Worm (Caenorhabditis elegans) whole organism, L1 larva: Measurements from ENCODE around the gene Y47D3A.20.

Experiments
- C04F5.9 ChIP-seq: sonication (generic microtip); optimal IDR thresholded peaks from 2 replicates; lab custom pipeline; 2016; ENCODE audit warnings: missing genetic modification characterization, missing compliant biosample characterization
- C16A3.4 ChIP-seq: fragments of 150-350 bp; optimal IDR thresholded peaks from 2 replicates; lab custom pipeline; 2014; ENCODE audit warnings: missing biosample characterization, missing genetic modification characterization
- C34B4.2 ChIP-seq: sonication (generic microtip); optimal IDR thresholded peaks from 2 replicates; lab custom pipeline; 2017; ENCODE audit warnings: mild to moderate bottlenecking, missing genetic modification characterization, missing compliant biosample characterization
- F16B12.6 ChIP-seq: fragments of 150-350 bp; optimal IDR thresholded peaks from 2 replicates; lab custom pipeline; 2014; ENCODE audit warnings: missing biosample characterization, missing genetic modification characterization
- ama-1 ChIP-seq: fragments of 150-350 bp; optimal IDR thresholded peaks from 2 replicates; lab custom pipeline; 2014
- ceh-63 ChIP-seq: fragments of 200-800 bp; sonication (Bioruptor generic); optimal IDR thresholded peaks from 2 replicates; lab custom pipeline; 2018; ENCODE audit warnings: mild to moderate bottlenecking, missing genetic modification characterization, missing compliant biosample characterization
- ceh-8 ChIP-seq: fragments of 200-800 bp; sonication (Bioruptor generic); optimal IDR thresholded peaks from 2 replicates; lab custom pipeline; 2018; ENCODE audit warnings: mild to moderate bottlenecking, missing genetic modification characterization, moderate library complexity, missing compliant biosample characterization
- ceh-88 ChIP-seq: fragments of 200-800 bp; sonication (Bioruptor generic); IDR thresholded peaks from 2 replicates; pipeline ENCODE4 v1.3.6; 2022; ENCODE audit warnings: missing genetic modification characterization, missing compliant biosample characterization
- ces-1 ChIP-seq: fragments of 150-350 bp; optimal IDR thresholded peaks from 2 replicates; lab custom pipeline; 2014; ENCODE audit warnings: missing biosample characterization, missing genetic modification reagents, missing genetic modification characterization
- dpl-1 ChIP-seq, 3 experiments: fragments of 150-350 bp in 2 of 3; sonication (generic microtip) in 1 of 3; optimal IDR thresholded peaks; 2 replicates each; lab custom pipeline; 2014 to 2017; ENCODE audit warnings: missing biosample characterization in 3 of 3, missing genetic modification characterization in 3 of 3, missing genetic modification reagents in 3 of 3
- dsc-1 ChIP-seq: sonication (generic microtip); optimal IDR thresholded peaks from 2 replicates; lab custom pipeline; 2016; ENCODE audit warnings: mild to moderate bottlenecking, missing genetic modification characterization, missing compliant biosample characterization
- efl-1 ChIP-seq, 4 experiments: fragments of 150-350 bp; optimal IDR thresholded peaks in 3 of 4; peaks in 1 of 4; 1 replicate in 1 of 4; 2 replicates in 3 of 4; lab custom pipeline; 2014; ENCODE audit warnings: missing biosample characterization in 2 of 4, missing genetic modification characterization in 2 of 4, missing genetic modification reagents in 2 of 4
- efl-3 ChIP-seq: fragments of 200-800 bp; sonication (Bioruptor generic); optimal IDR thresholded peaks from 2 replicates; lab custom pipeline; 2018; ENCODE audit warnings: mild to moderate bottlenecking, missing genetic modification characterization, missing compliant biosample characterization
- egl-13 ChIP-seq: sonication (generic microtip); optimal IDR thresholded peaks from 2 replicates; lab custom pipeline; 2016; ENCODE audit warnings: missing genotype, missing genetic modification reagents, missing genetic modification characterization, missing compliant biosample characterization
- elt-2 ChIP-seq: sonication (generic microtip); optimal IDR thresholded peaks from 2 replicates; lab custom pipeline; 2016; ENCODE audit warnings: missing genetic modification characterization, mild to moderate bottlenecking, inconsistent platforms, missing compliant biosample characterization, missing genetic modification reagents
- fkh-8 ChIP-seq: sonication (generic microtip); optimal IDR thresholded peaks from 2 replicates; lab custom pipeline; 2016; ENCODE audit warnings: mild to moderate bottlenecking, missing genetic modification characterization, missing compliant biosample characterization
- hlh-4 ChIP-seq: sonication (generic microtip); optimal IDR thresholded peaks from 2 replicates; lab custom pipeline; 2016; ENCODE audit warnings: mild to moderate bottlenecking, missing genetic modification characterization, missing compliant biosample characterization
- hpl-2 ChIP-seq: fragments of 150-350 bp; optimal IDR thresholded peaks from 2 replicates; lab custom pipeline; 2014; ENCODE audit warnings: missing biosample characterization, missing genetic modification reagents, missing genetic modification characterization
- irx-1 ChIP-seq: sonication (generic microtip); optimal IDR thresholded peaks from 2 replicates; lab custom pipeline; 2016; ENCODE audit warnings: missing genetic modification characterization, missing compliant biosample characterization
- lin-14 ChIP-seq: fragments of 200-800 bp; sonication (Bioruptor generic); optimal IDR thresholded peaks from 2 replicates; lab custom pipeline; 2018; ENCODE audit warnings: mild to moderate bottlenecking, missing genetic modification characterization, moderate library complexity, missing compliant biosample characterization
- lin-35 ChIP-seq, 2 experiments: fragments of 150-350 bp; optimal IDR thresholded peaks; 2 replicates each; lab custom pipeline; 2014; ENCODE audit warnings: missing biosample characterization in 2 of 2, missing genetic modification characterization in 2 of 2, missing genetic modification reagents in 2 of 2
- lin-39 ChIP-seq: fragments of 150-350 bp; optimal IDR thresholded peaks from 2 replicates; lab custom pipeline; 2014; ENCODE audit warnings: missing biosample characterization, missing genetic modification reagents, missing genetic modification characterization
- lir-3 ChIP-seq: sonication (generic microtip); optimal IDR thresholded peaks from 2 replicates; lab custom pipeline; 2016; ENCODE audit warnings: mild to moderate bottlenecking, missing genetic modification characterization, moderate library complexity, missing compliant biosample characterization; ENCODE audit not compliant: poor library complexity
- mab-9 ChIP-seq: fragments of 200-800 bp; sonication (Bioruptor generic); IDR thresholded peaks from 2 replicates; pipeline ENCODE4 v1.3.6; 2022; ENCODE audit warnings: missing genetic modification reagents, missing genetic modification characterization, missing compliant biosample characterization
- nhr-12 ChIP-seq: sonication (generic microtip); optimal IDR thresholded peaks from 2 replicates; lab custom pipeline; 2017; ENCODE audit warnings: missing biosample characterization, missing genetic modification characterization
- nhr-71 ChIP-seq: sonication (generic microtip); optimal IDR thresholded peaks from 2 replicates; lab custom pipeline; 2016; ENCODE audit warnings: mild to moderate bottlenecking, missing genetic modification characterization, moderate library complexity, missing compliant biosample characterization
- nhr-76 ChIP-seq: sonication (generic microtip); optimal IDR thresholded peaks from 2 replicates; lab custom pipeline; 2017; ENCODE audit warnings: missing biosample characterization, missing genetic modification characterization
- nhr-84 ChIP-seq: sonication (generic microtip); optimal IDR thresholded peaks from 2 replicates; lab custom pipeline; 2017; ENCODE audit warnings: missing biosample characterization, missing genetic modification characterization
- nhr-85 ChIP-seq: sonication (generic microtip); peaks from one replicate; lab custom pipeline; 2016; ENCODE audit warnings: missing genetic modification characterization, inconsistent platforms, missing compliant biosample characterization
- nhr-90 ChIP-seq: sonication (generic microtip); optimal IDR thresholded peaks from 2 replicates; lab custom pipeline; 2016; ENCODE audit warnings: mild to moderate bottlenecking, missing genetic modification characterization, missing compliant biosample characterization; ENCODE audit not compliant: poor library complexity
- rnt-1 ChIP-seq: sonication (generic microtip); optimal IDR thresholded peaks from 2 replicates; lab custom pipeline; 2016; ENCODE audit warnings: mild to moderate bottlenecking, missing genetic modification characterization, moderate library complexity, missing compliant biosample characterization
- skn-1 ChIP-seq: fragments of 150-350 bp; optimal IDR thresholded peaks from 2 replicates; lab custom pipeline; 2014; ENCODE audit warnings: missing biosample characterization, missing genetic modification characterization
- snu-23 ChIP-seq: sonication (generic microtip); optimal IDR thresholded peaks from 2 replicates; lab custom pipeline; 2016; ENCODE audit warnings: missing genetic modification characterization, missing compliant biosample characterization
- sox-4 ChIP-seq: sonication (generic microtip); optimal IDR thresholded peaks from 2 replicates; lab custom pipeline; 2016; ENCODE audit warnings: missing genetic modification characterization, missing compliant biosample characterization
- sptf-1 ChIP-seq: fragments of 150-350 bp; optimal IDR thresholded peaks from 2 replicates; lab custom pipeline; 2014; ENCODE audit warnings: missing biosample characterization, missing genetic modification characterization
- swsn-7 ChIP-seq: sonication (generic microtip); optimal IDR thresholded peaks from 2 replicates; lab custom pipeline; 2016; ENCODE audit warnings: missing genetic modification characterization, missing compliant biosample characterization
- tlp-1 ChIP-seq: fragments of 150-350 bp; optimal IDR thresholded peaks from 2 replicates; lab custom pipeline; 2014; ENCODE audit warnings: missing biosample characterization, missing genetic modification characterization
- unc-130 ChIP-seq: fragments of 150-350 bp; optimal IDR thresholded peaks from 2 replicates; lab custom pipeline; 2017; ENCODE audit warnings: missing biosample characterization, missing genetic modification characterization, inconsistent platforms
- vab-15 ChIP-seq: sonication (generic microtip); optimal IDR thresholded peaks from 2 replicates; lab custom pipeline; 2017; ENCODE audit warnings: missing genotype, mild to moderate bottlenecking, missing genetic modification characterization, missing compliant biosample characterization
- xbp-1 ChIP-seq: sonication (generic microtip); optimal IDR thresholded peaks from 2 replicates; lab custom pipeline; 2016; ENCODE audit warnings: missing genetic modification characterization, missing compliant biosample characterization

The Y47D3A.20 gene

ce11 chrIII:11269206-11269605 is 5.7 kb upstream of the Y47D3A.20 start:
- TF ChIP-seq efl-1 (optimal IDR thresholded peaks at IDR 0.05; lab: Kevin White, UChicago) (no peak), efl-1 (GFP tag; optimal IDR thresholded peaks at IDR 0.05 in 1 of 2; lab: Kevin White, UChicago) (peak in 1 of 2 experiments; percentile 36), nhr-85 (tag; lab: Kevin White, UChicago) (no peak), elt-2 (tag; lab: Kevin White, UChicago) (peak; percentile 6), nhr-12 (tag; lab: Kevin White, UChicago) (no peak), lin-14 (GFP tag; lab: Kevin White, UChicago) (no peak), hlh-4 (no peak)

DNA sequence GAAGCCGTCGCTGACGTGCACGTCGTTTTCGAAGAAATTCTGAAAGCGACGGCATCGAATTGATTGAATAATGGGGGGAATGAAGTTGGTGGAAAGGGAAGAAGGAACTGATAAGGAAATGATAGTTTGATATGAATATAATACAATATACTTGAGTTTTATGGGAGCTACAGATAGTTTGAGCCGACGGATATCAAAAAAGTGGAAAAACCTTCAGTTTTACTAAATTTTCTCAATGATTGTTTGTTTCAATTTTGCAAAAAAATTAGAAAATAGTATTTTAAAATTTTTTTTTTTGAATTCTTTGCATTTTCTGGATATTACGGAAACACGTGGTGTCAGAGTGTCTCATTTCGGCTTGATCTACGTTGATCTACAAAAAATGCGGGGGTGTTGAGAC is 4.1 kb upstream of the Y47D3A.20 start, which contains the start of gene obr-1:
Gene obr-1 (minus strand): TSS at position 101 of the 400 bp plus-strand sequence.
- TF ChIP-seq mab-9 (GFP tag; lab: Robert Waterston, UW) (no peak), C16A3.4 (no peak), snu-23 (GFP tag; lab: Kevin White, UChicago) (no peak), vab-15 (tag; lab: Kevin White, UChicago) (no peak), egl-13 (tag; lab: Kevin White, UChicago) (no peak), unc-130 (tag; lab: Kevin White, UChicago) (no peak), fkh-8 (no peak), nhr-71 (tag; lab: Kevin White, UChicago) (no peak), lir-3 (tag; lab: Kevin White, UChicago) (no peak), sox-4 (no peak), ceh-63 (GFP tag; lab: Kevin White, UChicago) (no peak), ceh-88 (no peak), efl-3 (GFP tag; lab: Kevin White, UChicago) (no peak), lin-39 (tag; lab: Kevin White, UChicago) (no peak), C34B4.2 (tag; lab: Kevin White, UChicago) (no peak)

- TF ChIP-seq nhr-84 (tag; lab: Kevin White, UChicago) = no peak
- TF ChIP-seq efl-1 (optimal IDR thresholded peaks at IDR 0.05; lab: Kevin White, UChicago) = no peak
- TF ChIP-seq efl-1 (GFP tag; optimal IDR thresholded peaks at IDR 0.05 in 1 of 2; lab: Kevin White, UChicago) = peak in 1 of 2 experiments; percentile 21
- TF ChIP-seq ama-1 = no peak
These were observed 4.0 kb downstream of the Y47D3A.20 start, which contains the start of gene Y47D3A.21 for ce11 chrIII:11278817-11279216. Y47D3A.21 (minus strand) TSS chrIII:11278917.

DNA sequence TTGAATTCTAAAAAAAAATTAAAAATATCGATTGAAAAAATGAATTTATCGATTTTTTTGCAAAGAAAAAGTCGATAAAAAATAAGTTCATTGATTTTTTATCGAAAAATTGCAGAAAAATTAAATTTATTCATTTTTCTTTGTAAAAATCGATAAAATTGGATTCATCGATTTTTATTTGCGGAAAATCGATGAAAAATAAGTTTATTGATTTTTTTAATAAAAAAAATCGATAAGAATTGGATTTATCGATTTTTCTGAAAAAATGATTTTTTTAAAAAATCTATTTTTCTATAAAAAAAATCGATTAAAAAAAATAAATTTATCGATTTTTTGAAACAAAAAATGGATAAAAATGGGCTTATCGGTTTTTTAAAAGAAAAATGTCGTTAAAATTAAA is 5.1 kb downstream of the Y47D3A.20 start:
- TF ChIP-seq nhr-90 (tag; lab: Kevin White, UChicago) = no peak
- TF ChIP-seq ceh-8 (GFP tag; lab: Kevin White, UChicago) = no peak
- TF ChIP-seq lir-3 (tag; lab: Kevin White, UChicago) = no peak
- no peak for TF ChIP-seq nhr-85 (tag; lab: Kevin White, UChicago)
- no peak for TF ChIP-seq dsc-1
- no peak for TF ChIP-seq hpl-2 (GFP tag; lab: Kevin White, UChicago)
- no peak for TF ChIP-seq rnt-1 (tag; lab: Kevin White, UChicago)
- no peak for TF ChIP-seq nhr-71 (tag; lab: Kevin White, UChicago)
- no peak for TF ChIP-seq nhr-76
- no peak for TF ChIP-seq vab-15 (tag; lab: Kevin White, UChicago)
- no peak for TF ChIP-seq sptf-1

- TF ChIP-seq dpl-1 (GFP tag; optimal IDR thresholded peaks at IDR 0.05; lab: Kevin White, UChicago) = peak in 1 of 3 experiments; percentile 54
- peak; percentile 49 to 58 for TF ChIP-seq efl-1 (optimal IDR thresholded peaks at IDR 0.05; lab: Kevin White, UChicago)
- TF ChIP-seq efl-1 (GFP tag; optimal IDR thresholded peaks at IDR 0.05 in 1 of 2; lab: Kevin White, UChicago) = peak; percentile 46 to 95
- TF ChIP-seq xbp-1 (tag; lab: Kevin White, UChicago) = no peak
- no peak for TF ChIP-seq hlh-4
- TF ChIP-seq tlp-1 = no peak
- no peak for TF ChIP-seq nhr-76
- no peak for TF ChIP-seq skn-1
- TF ChIP-seq F16B12.6 = no peak
- no peak for TF ChIP-seq ceh-63 (GFP tag; lab: Kevin White, UChicago)
- TF ChIP-seq ceh-8 (GFP tag; lab: Kevin White, UChicago) = no peak
- TF ChIP-seq C04F5.9 (tag; lab: Kevin White, UChicago) = no peak
- no peak for TF ChIP-seq elt-2 (tag; lab: Kevin White, UChicago)
- TF ChIP-seq ces-1 (GFP tag; lab: Kevin White, UChicago) = no peak
- TF ChIP-seq irx-1 = no peak
- peak in 1 of 2 experiments; percentile 39 for TF ChIP-seq lin-35 (GFP tag; optimal IDR thresholded peaks at IDR 0.05; lab: Kevin White, UChicago)
- no peak for TF ChIP-seq swsn-7
- TF ChIP-seq, all 84 proteins: peak for 3
These were observed 8.8 kb downstream of the Y47D3A.20 start for ce11 chrIII:11283648-11284047.
